Fruit fly (Drosophila melanogaster): Measurements from ENCODE around the gene dpy.
A peak's percentile ranks its signal among the peaks of the same experiment; 100 is the strongest.

The dpy gene

DNA sequence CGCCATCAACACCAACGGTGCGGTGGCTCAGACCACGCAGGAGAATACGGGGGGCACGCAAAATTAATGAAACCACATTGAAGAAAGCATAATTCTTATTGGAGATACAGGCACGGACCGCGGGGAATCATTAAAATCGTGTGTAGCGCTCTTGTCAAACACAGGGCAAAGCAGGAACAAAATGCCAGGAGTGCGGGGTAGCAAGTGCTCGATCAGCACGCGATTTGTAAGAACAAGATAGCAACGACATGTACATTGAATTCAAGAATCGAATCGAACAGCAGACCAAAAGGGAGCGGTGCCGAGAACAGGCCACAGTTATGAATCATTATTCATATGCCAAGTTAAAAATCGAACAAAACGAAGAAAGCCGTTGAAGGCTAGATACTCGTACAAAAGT lies 12.9 kb upstream of the dpy start:
- TF ChIP-seq Ets21C (GFP tag; optimal IDR thresholded peaks at IDR 0.05) (no peak), Eip78C (GFP tag) (peak; percentile 11), ss (GFP tag; optimal IDR thresholded peaks at IDR 0.05) (peak in 1 of 2 experiments; percentile 92)

DNA sequence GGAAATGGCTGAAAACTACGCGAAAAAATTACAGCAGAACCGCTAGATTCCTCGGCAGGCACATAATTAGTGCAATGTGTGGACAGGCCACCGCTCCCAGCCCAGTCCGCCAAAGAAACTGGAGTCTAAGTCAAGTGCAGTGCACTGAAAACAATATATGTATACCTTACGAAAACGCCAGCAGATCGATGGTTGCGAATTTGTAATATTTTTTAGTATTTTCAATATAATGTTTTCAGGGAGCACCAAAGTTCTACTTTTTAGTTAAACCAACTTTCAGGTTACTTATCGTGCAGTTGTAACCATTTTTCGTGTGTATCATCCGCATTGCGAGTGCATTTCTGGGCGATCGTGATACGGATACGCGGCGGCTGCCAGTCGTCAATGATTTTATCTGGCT lies 7.8 kb upstream of the dpy start:
- no peak for TF ChIP-seq Ets21C (GFP tag; optimal IDR thresholded peaks at IDR 0.05)
- TF ChIP-seq CG9139 (GFP tag; optimal IDR thresholded peaks at IDR 0.05) = no peak
- no peak for TF ChIP-seq CG6854 (GFP tag; optimal IDR thresholded peaks at IDR 0.05)
- TF ChIP-seq CG6792 (GFP tag; optimal IDR thresholded peaks at IDR 0.05) = no peak
- TF ChIP-seq Ets96B (tag; optimal IDR thresholded peaks at IDR 0.05) = no peak
- peak; percentile 31 for TF ChIP-seq CG32006 (GFP tag; optimal IDR thresholded peaks at IDR 0.05)
- TF ChIP-seq CG34406 (GFP tag; optimal IDR thresholded peaks at IDR 0.05) = no peak
- no peak for TF ChIP-seq net (GFP tag; optimal IDR thresholded peaks at IDR 0.05)
- TF ChIP-seq vri (GFP tag; optimal IDR thresholded peaks at IDR 0.05) = no peak
- no peak for TF ChIP-seq CG16779 (tag; optimal IDR thresholded peaks at IDR 0.05)
- 0 out of 3 replicates have a peak, but pooled peaks have one; percentile 29 for TF ChIP-seq eg (GFP tag; IDR thresholded peaks at IDR 0.05)
- no peak for TF ChIP-seq CG3032 (tag; optimal IDR thresholded peaks at IDR 0.05)
- no peak for TF ChIP-seq Sox15 (GFP tag; optimal IDR thresholded peaks at IDR 0.05)
- TF ChIP-seq OdsH (GFP tag; optimal IDR thresholded peaks at IDR 0.05) = peak; percentile 19
- TF ChIP-seq CG11902 (GFP tag; optimal IDR thresholded peaks at IDR 0.05) = no peak
- TF ChIP-seq cyc (GFP tag; optimal IDR thresholded peaks at IDR 0.05) = no peak
- no peak for TF ChIP-seq Eip75B (GFP tag; optimal IDR thresholded peaks at IDR 0.05)
- TF ChIP-seq Met (GFP tag; optimal IDR thresholded peaks at IDR 0.05) = peak; percentile 28
- no peak for TF ChIP-seq CG10669 (GFP tag; optimal IDR thresholded peaks at IDR 0.05)
- no peak for TF ChIP-seq ss (GFP tag; optimal IDR thresholded peaks at IDR 0.05)
- TF ChIP-seq Eip78C (GFP tag) = peak; percentile 32
- no peak for TF ChIP-seq acj6 (GFP tag; optimal IDR thresholded peaks at IDR 0.05)
- TF ChIP-seq CG1621 (tag; optimal IDR thresholded peaks at IDR 0.05) = no peak
- TF ChIP-seq Eip93F (GFP tag; optimal IDR thresholded peaks at IDR 0.05) = no peak
- no peak for TF ChIP-seq fd85E (GFP tag; optimal IDR thresholded peaks at IDR 0.05)
- peak; percentile 27 for TF ChIP-seq esn (GFP tag; optimal IDR thresholded peaks at IDR 0.05)
- TF ChIP-seq achi (GFP tag; optimal IDR thresholded peaks at IDR 0.05) = peak; percentile 11
- no peak for TF ChIP-seq fd59A (GFP tag; optimal IDR thresholded peaks at IDR 0.05)
- TF ChIP-seq CG10631 (GFP tag; optimal IDR thresholded peaks at IDR 0.05) = peak; percentile 28
- TF ChIP-seq CG4318 (GFP tag; optimal IDR thresholded peaks at IDR 0.05) = peak; percentile 23
- TF ChIP-seq dsx (GFP tag; optimal IDR thresholded peaks at IDR 0.05; ENCODE audit: poor library complexity, severe bottlenecking) = no peak
- TF ChIP-seq Blimp-1 (GFP tag; optimal IDR thresholded peaks at IDR 0.05) = no peak
- TF ChIP-seq topi (GFP tag; optimal IDR thresholded peaks at IDR 0.05) = no peak
- TF ChIP-seq pdm3 (GFP tag; optimal IDR thresholded peaks at IDR 0.05) = peak; percentile 10
- TF ChIP-seq salr (GFP tag; optimal IDR thresholded peaks at IDR 0.05) = no peak
- no peak for TF ChIP-seq CG11294 (GFP tag; IDR thresholded peaks at IDR 0.05)
- TF ChIP-seq dac (GFP tag; optimal IDR thresholded peaks at IDR 0.05) = no peak
- TF ChIP-seq CG8119 (GFP tag; IDR thresholded peaks at IDR 0.05) = no peak
- TF ChIP-seq CG15336 (GFP tag; IDR thresholded peaks at IDR 0.05) = peak; percentile 30; the same call in 1 of the 2 replicates
- TF ChIP-seq CG8319 (GFP tag; optimal IDR thresholded peaks at IDR 0.05) = no peak
- no peak for TF ChIP-seq fkh (GFP tag; optimal IDR thresholded peaks at IDR 0.05)
- TF ChIP-seq spab (GFP tag; optimal IDR thresholded peaks at IDR 0.05) = no peak
- TF ChIP-seq Sox14 (GFP tag; optimal IDR thresholded peaks at IDR 0.05) = peak; percentile 33
- no peak for TF ChIP-seq Lpt (GFP tag; optimal IDR thresholded peaks at IDR 0.05)
- no peak for TF ChIP-seq Sox102F (GFP tag; optimal IDR thresholded peaks at IDR 0.05)
- TF ChIP-seq CG6276 (GFP tag; optimal IDR thresholded peaks at IDR 0.05) = peak; percentile 14
- no peak for TF ChIP-seq CG6808 (GFP tag; optimal IDR thresholded peaks at IDR 0.05)
- TF ChIP-seq CG7368 (GFP tag; optimal IDR thresholded peaks at IDR 0.05) = no peak
- TF ChIP-seq CG3919 (GFP tag; optimal IDR thresholded peaks at IDR 0.05) = no peak
- peak; percentile 28 for TF ChIP-seq Hr39 (GFP tag; optimal IDR thresholded peaks at IDR 0.05)

All from whole organism, prepupa.